Fruit fly (Drosophila melanogaster): ENCODE results near the gene CG1677.

Gene CG1677

DNA sequence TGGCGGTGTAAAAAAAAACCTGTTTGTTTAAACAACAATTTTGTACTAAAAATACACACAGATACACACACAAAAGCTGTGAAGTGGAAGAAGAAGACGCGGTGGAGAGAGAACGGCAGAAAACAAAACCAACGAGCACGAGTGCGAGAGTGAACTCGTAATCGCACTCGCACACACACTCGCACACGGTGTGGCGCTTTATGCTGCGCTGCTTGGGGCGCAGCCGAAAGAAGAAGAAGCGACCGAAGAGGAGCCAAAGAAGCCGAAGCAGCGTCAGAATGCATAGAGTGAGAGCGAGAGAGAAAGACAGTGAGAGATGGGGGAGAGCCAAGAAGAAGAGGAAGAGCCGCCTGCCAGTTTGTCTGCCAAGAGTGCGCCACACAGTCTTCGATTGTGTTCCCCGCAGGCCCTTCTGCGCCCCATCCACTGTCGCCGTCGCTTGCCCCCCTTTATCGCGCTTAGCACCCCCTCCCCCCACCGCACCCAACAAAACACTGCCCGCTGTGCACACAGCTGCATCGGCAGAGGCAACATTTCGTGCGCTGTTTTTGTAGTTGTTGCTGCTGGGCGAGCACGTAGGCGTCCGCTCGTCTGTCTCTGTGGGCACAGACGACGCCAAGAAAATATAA, 104.8 kb downstream of the CG1677 start (continued):
- TF ChIP-seq prd (optimal IDR thresholded peaks at IDR 0.05) (no peak), prd (GFP tag; IDR thresholded peaks at IDR 0.05) (no peak), CG7928 (GFP tag; optimal IDR thresholded peaks at IDR 0.05) (no peak), phol (tag; optimal IDR thresholded peaks at IDR 0.05) (no peak), bab2 (GFP tag; optimal IDR thresholded peaks at IDR 0.05) (no peak), E2f2 (GFP tag; IDR thresholded peaks at IDR 0.05) (no peak), slp2 (GFP tag; optimal IDR thresholded peaks at IDR 0.05) (no peak), mirr (GFP tag; optimal IDR thresholded peaks at IDR 0.05) (no peak), Vsx1 (GFP tag; optimal IDR thresholded peaks at IDR 0.05) (no peak), CG13287 (GFP tag; IDR thresholded peaks at IDR 0.05; ENCODE audit: partially characterized antibody) (no peak), Elba2 (GFP tag; optimal IDR thresholded peaks at IDR 0.05) (no peak), ci (GFP tag; IDR thresholded peaks at IDR 0.05) (peak; percentile 72; the same call in 2 of the 3 replicates), ara (GFP tag; IDR thresholded peaks at IDR 0.05) (no peak), danr (GFP tag; IDR thresholded peaks at IDR 0.05) (no peak), nau (GFP tag; optimal IDR thresholded peaks at IDR 0.05) (no peak), CG15269 (tag; optimal IDR thresholded peaks at IDR 0.05) (no peak), Camta (GFP tag; optimal IDR thresholded peaks at IDR 0.05) (no peak), peb (GFP tag; IDR thresholded peaks at IDR 0.05) (no peak), CG13624 (GFP tag; optimal IDR thresholded peaks at IDR 0.05) (no peak), CG3163 (GFP tag; optimal IDR thresholded peaks at IDR 0.05) (no peak), CG3726 (GFP tag; IDR thresholded peaks at IDR 0.05) (no peak), CG2875 (GFP tag; optimal IDR thresholded peaks at IDR 0.05) (no peak), croc (GFP tag; conservative IDR thresholded peaks at IDR 0.05) (no peak), Dp (GFP tag; optimal IDR thresholded peaks at IDR 0.05) (no peak), CG5953 (GFP tag; IDR thresholded peaks at IDR 0.05) (no peak), az2 (GFP tag; optimal IDR thresholded peaks at IDR 0.05) (no peak), HLH4C (GFP tag; IDR thresholded peaks at IDR 0.05; ENCODE audit: partially characterized antibody) (peak; percentile 39; the same call in 1 of the 3 replicates), CG34422 (GFP tag; IDR thresholded peaks at IDR 0.05) (0 out of 3 replicates have a peak, but pooled peaks have one; percentile 8), trh (GFP tag; optimal IDR thresholded peaks at IDR 0.05) (no peak), CG32772 (GFP tag; IDR thresholded peaks at IDR 0.05) (peak; percentile 34; the same call in 1 of the 2 replicates), CG7786 (GFP tag; optimal IDR thresholded peaks at IDR 0.05) (no peak), CG10543 (GFP tag; optimal IDR thresholded peaks at IDR 0.05) (peak; percentile 51), CG10462 (GFP tag; optimal IDR thresholded peaks at IDR 0.05) (no peak), pzg (GFP tag; optimal IDR thresholded peaks at IDR 0.05) (no peak), CG8281 (tag; optimal IDR thresholded peaks at IDR 0.05) (no peak), CG9817 (tag; optimal IDR thresholded peaks at IDR 0.05) (no peak), HHEX (GFP tag; optimal IDR thresholded peaks at IDR 0.05) (no peak), sug (tag; optimal IDR thresholded peaks at IDR 0.05) (peak; percentile 73), Bgb (GFP tag; IDR thresholded peaks at IDR 0.05; ENCODE audit: partially characterized antibody) (peak; percentile 40; the same call in 1 of the 2 replicates), cwo (GFP tag; optimal IDR thresholded peaks at IDR 0.05) (no peak), CG6654 (GFP tag; optimal IDR thresholded peaks at IDR 0.05) (no peak), Gsc (GFP tag; IDR thresholded peaks at IDR 0.05) (no peak), tx (GFP tag; optimal IDR thresholded peaks at IDR 0.05) (no peak), CG10321 (GFP tag; IDR thresholded peaks at IDR 0.05) (no peak), CG5245 (GFP tag; optimal IDR thresholded peaks at IDR 0.05) (no peak), chm (GFP tag; IDR thresholded peaks at IDR 0.05) (no peak), sna (GFP tag; IDR thresholded peaks at IDR 0.05; ENCODE audit: partially characterized antibody) (0 out of 2 replicates have a peak, but pooled peaks have one; percentile 24), Hmr (GFP tag; optimal IDR thresholded peaks at IDR 0.05) (no peak), CG6791 (GFP tag; IDR thresholded peaks at IDR 0.05; ENCODE audit: partially characterized antibody) (0 out of 3 replicates have a peak, but pooled peaks have one; percentile 32), CG2116 (GFP tag; optimal IDR thresholded peaks at IDR 0.05) (no peak)

Measured in whole organism, embryonic.